Fruit fly (Drosophila melanogaster): ENCODE data around the gene Octbeta1R.

Gene Octbeta1R

DNA sequence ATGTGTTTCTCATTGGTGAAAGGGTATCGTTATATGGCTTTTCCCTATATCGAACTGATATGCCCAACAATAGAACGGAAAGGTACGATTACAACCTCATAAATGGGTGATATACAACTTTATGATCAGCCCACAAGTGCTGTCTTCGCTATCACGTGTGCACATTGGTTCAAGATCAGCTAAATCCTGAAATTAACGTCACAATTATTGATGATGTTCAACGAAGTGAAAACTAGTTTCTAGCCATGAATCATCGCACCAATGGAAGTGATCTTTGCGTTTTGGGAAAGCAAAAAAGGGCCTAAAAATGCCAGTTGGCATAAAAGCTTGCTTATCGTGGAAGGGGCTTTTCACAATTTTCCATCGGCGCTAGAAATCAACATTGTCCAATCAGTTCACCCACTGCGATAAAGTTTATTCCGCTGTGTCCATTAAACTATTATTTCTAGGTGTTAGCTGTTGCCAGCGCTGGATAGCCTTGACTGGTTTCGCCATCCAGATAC lies 32.4 kb upstream of the Octbeta1R start, which contains the start of gene CG7054 (continued):
- TF ChIP-seq CG12219 (GFP tag; optimal IDR thresholded peaks at IDR 0.05) (peak; percentile 9), kni (GFP tag; optimal IDR thresholded peaks at IDR 0.05) (no peak), CoRest (tag; optimal IDR thresholded peaks at IDR 0.05) (peak; percentile 35), fd96Cb (tag; optimal IDR thresholded peaks at IDR 0.05) (no peak), phol (tag; optimal IDR thresholded peaks at IDR 0.05) (no peak), CG10979 (tag; optimal IDR thresholded peaks at IDR 0.05) (no peak), bigmax (GFP tag; optimal IDR thresholded peaks at IDR 0.05) (no peak), abd-A (tag; optimal IDR thresholded peaks at IDR 0.05) (no peak), danr (GFP tag; IDR thresholded peaks at IDR 0.05) (no peak), CG15479 (GFP tag; optimal IDR thresholded peaks at IDR 0.05) (no peak), CG11093 (GFP tag; IDR thresholded peaks at IDR 0.05) (no peak), CG11695 (GFP tag; IDR thresholded peaks at IDR 0.05) (0 out of 3 replicates have a peak, but pooled peaks have one; percentile 24), grn (GFP tag; optimal IDR thresholded peaks at IDR 0.05) (peak; percentile 84), CG1024 (GFP tag; IDR thresholded peaks at IDR 0.05) (no peak), CG10147 (GFP tag; optimal IDR thresholded peaks at IDR 0.05) (peak; percentile 14), Max (GFP tag; optimal IDR thresholded peaks at IDR 0.05) (no peak), CG15011 (GFP tag; optimal IDR thresholded peaks at IDR 0.05) (no peak), CG31365 (tag; optimal IDR thresholded peaks at IDR 0.05) (no peak), Hr51 (GFP tag; optimal IDR thresholded peaks at IDR 0.05) (peak in 1 of 2 experiments; percentile 44), Xbp1 (GFP tag; optimal IDR thresholded peaks at IDR 0.05) (peak; percentile 10), H15 (GFP tag; IDR thresholded peaks at IDR 0.05) (no peak), MBD-R2 (GFP tag; IDR thresholded peaks at IDR 0.05) (no peak), btn (GFP tag; optimal IDR thresholded peaks at IDR 0.05) (no peak), CG10543 (GFP tag; optimal IDR thresholded peaks at IDR 0.05) (peak; percentile 56), Lpt (GFP tag; optimal IDR thresholded peaks at IDR 0.05) (no peak), pzg (GFP tag; optimal IDR thresholded peaks at IDR 0.05) (peak; percentile 16), BEAF-32 (GFP tag; optimal IDR thresholded peaks at IDR 0.05) (no peak), esg (GFP tag; conservative IDR thresholded peaks at IDR 0.05) (no peak), CG4404 (GFP tag; IDR thresholded peaks at IDR 0.05) (no peak), HmgZ (tag; optimal IDR thresholded peaks at IDR 0.05) (peak; percentile 56), CG8089 (GFP tag; optimal IDR thresholded peaks at IDR 0.05) (no peak), dimm (GFP tag; IDR thresholded peaks at IDR 0.05) (no peak), CG10431 (GFP tag; optimal IDR thresholded peaks at IDR 0.05) (no peak), CG7963 (GFP tag; IDR thresholded peaks at IDR 0.05; ENCODE audit: partially characterized antibody) (no peak), CG11723 (GFP tag; optimal IDR thresholded peaks at IDR 0.05) (no peak), ems (GFP tag; optimal IDR thresholded peaks at IDR 0.05) (no peak), Nf-YB (GFP tag; optimal IDR thresholded peaks at IDR 0.05) (peak; percentile 29), eyg (GFP tag; optimal IDR thresholded peaks at IDR 0.05) (no peak), CG11247 (GFP tag; IDR thresholded peaks at IDR 0.05) (no peak), CG12071 (GFP tag; optimal IDR thresholded peaks at IDR 0.05) (peak; percentile 64), nerfin-1 (tag; optimal IDR thresholded peaks at IDR 0.05) (no peak), hb (GFP tag; IDR thresholded peaks at IDR 0.05; ENCODE audit: partially characterized antibody) (no peak), croc (GFP tag; conservative IDR thresholded peaks at IDR 0.05) (no peak), wdn (GFP tag; IDR thresholded peaks at IDR 0.05) (no peak), seq (GFP tag; IDR thresholded peaks at IDR 0.05) (no peak), Hmr (GFP tag; optimal IDR thresholded peaks at IDR 0.05) (peak; percentile 74), CG4730 (GFP tag; IDR thresholded peaks at IDR 0.05) (no peak), CHES-1-like (GFP tag; optimal IDR thresholded peaks at IDR 0.05) (no peak), CG33557 (GFP tag; optimal IDR thresholded peaks at IDR 0.05) (no peak), CG9215 (GFP tag; IDR thresholded peaks at IDR 0.05) (no peak), CG1647 (GFP tag; optimal IDR thresholded peaks at IDR 0.05) (no peak)
